Worm (Caenorhabditis elegans): ENCODE results near the gene Y51H7C.1.

DNA sequence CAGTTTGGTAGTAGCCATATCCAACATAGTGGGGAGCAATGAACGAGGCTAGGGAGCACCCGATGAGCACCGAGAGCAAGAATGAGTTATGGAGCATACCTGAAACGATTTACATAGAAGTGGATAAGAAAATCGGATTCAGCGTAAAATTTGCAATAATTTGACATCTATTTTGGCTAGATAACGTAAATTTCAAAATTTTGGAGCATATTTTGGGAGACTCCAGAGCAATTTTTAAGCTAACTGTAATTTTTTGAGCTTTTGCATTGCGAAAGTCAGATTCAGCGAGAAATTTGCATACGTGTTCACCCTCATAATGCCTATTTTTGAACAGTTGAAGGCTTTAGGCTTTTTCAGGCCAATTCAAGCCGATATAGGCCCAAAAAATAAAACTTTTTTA lies 1.1 kb upstream of the Y51H7C.1 start, which contains the start of gene Y51H7C.13:
- TF ChIP-seq flt-1 (GFP tag; IDR thresholded peaks at IDR 0.05): no peak
- no peak for TF ChIP-seq ets-7 (tag; optimal IDR thresholded peaks at IDR 0.05)
- no peak for TF ChIP-seq B0310.2 (tag; optimal IDR thresholded peaks at IDR 0.05)
- no peak for TF ChIP-seq ama-1 (optimal IDR thresholded peaks at IDR 0.05)
- no peak for TF ChIP-seq aly-1 (tag; optimal IDR thresholded peaks at IDR 0.05)
- TF ChIP-seq hmg-4 (GFP tag; optimal IDR thresholded peaks at IDR 0.05): no peak
- no peak for TF ChIP-seq tbx-37 (GFP tag; conservative IDR thresholded peaks at IDR 0.05)
- no peak for TF ChIP-seq tbx-11 (GFP tag; IDR thresholded peaks at IDR 0.05)
